Worm (Caenorhabditis elegans) whole organism, L3 larva: Measurements from ENCODE around the gene ech-4.

Experiments
- R02D3.7 ChIP-seq: fragments of 150-350 bp; optimal IDR thresholded peaks from 2 replicates; lab custom pipeline; 2014; ENCODE audit warnings: missing biosample characterization, missing genetic modification characterization
- ZK546.5 ChIP-seq: sonication (generic microtip); optimal IDR thresholded peaks from 2 replicates; lab custom pipeline; 2017; ENCODE audit warnings: missing biosample characterization, missing genetic modification characterization
- aly-2 ChIP-seq: fragments of 150-350 bp; optimal IDR thresholded peaks from 2 replicates; lab custom pipeline; 2014; ENCODE audit warnings: missing biosample characterization, missing genetic modification characterization
- ama-1 ChIP-seq: fragments of 150-350 bp; optimal IDR thresholded peaks from 2 replicates; lab custom pipeline; 2018
- ceh-16 ChIP-seq: sonication (generic microtip); optimal IDR thresholded peaks from 2 replicates; lab custom pipeline; 2017; ENCODE audit warnings: missing biosample characterization, missing genetic modification characterization
- ceh-82 ChIP-seq: fragments of 150-350 bp; optimal IDR thresholded peaks from 2 replicates; lab custom pipeline; 2014; ENCODE audit warnings: missing biosample characterization, missing genetic modification characterization
- ceh-9 ChIP-seq: sonication (generic microtip); optimal IDR thresholded peaks from 2 replicates; lab custom pipeline; 2018; ENCODE audit warnings: missing biosample characterization, missing genetic modification characterization
- daf-12 ChIP-seq: fragments of 150-350 bp; optimal IDR thresholded peaks from 2 replicates; lab custom pipeline; 2014; ENCODE audit warnings: missing biosample characterization, missing genetic modification reagents, missing genetic modification characterization
- egl-27 ChIP-seq: sonication (generic microtip); optimal IDR thresholded peaks from 4 replicates; lab custom pipeline; 2017; ENCODE audit warnings: missing biosample characterization, missing genetic modification reagents, missing genetic modification characterization
- elt-1 ChIP-seq: fragments of 150-350 bp; optimal IDR thresholded peaks from 2 replicates; lab custom pipeline; 2014; ENCODE audit warnings: missing biosample characterization, missing genetic modification characterization
- elt-2 ChIP-seq: sonication (generic microtip); optimal IDR thresholded peaks from 2 replicates; lab custom pipeline; 2016; ENCODE audit warnings: missing genetic modification reagents, mild to moderate bottlenecking, missing genetic modification characterization, missing compliant biosample characterization
- eor-1 ChIP-seq, 2 experiments: fragments of 150-350 bp; optimal IDR thresholded peaks; 2 replicates each; lab custom pipeline; 2014 to 2018; ENCODE audit warnings: missing biosample characterization in 2 of 2, missing genetic modification characterization in 2 of 2
- fkh-10 ChIP-seq: sonication (generic microtip); optimal IDR thresholded peaks from 2 replicates; lab custom pipeline; 2017; ENCODE audit warnings: missing biosample characterization, missing genetic modification reagents, missing genetic modification characterization
- fkh-2 ChIP-seq: fragments of 150-350 bp; optimal IDR thresholded peaks from 2 replicates; lab custom pipeline; 2014; ENCODE audit warnings: missing biosample characterization, missing genetic modification reagents, missing genetic modification characterization
- fos-1 ChIP-seq: fragments of 150-350 bp; optimal IDR thresholded peaks from 2 replicates; lab custom pipeline; 2014; ENCODE audit warnings: missing biosample characterization, missing genetic modification characterization
- hmg-11 ChIP-seq: sonication (generic microtip); optimal IDR thresholded peaks from 2 replicates; lab custom pipeline; 2016; ENCODE audit warnings: missing genetic modification characterization, missing compliant biosample characterization
- jun-1 ChIP-seq: fragments of 150-350 bp; optimal IDR thresholded peaks from 2 replicates; lab custom pipeline; 2014; ENCODE audit warnings: missing biosample characterization, missing genetic modification reagents, missing genetic modification characterization
- lin-15B ChIP-seq: fragments of 150-350 bp; optimal IDR thresholded peaks from 2 replicates; lab custom pipeline; 2014; ENCODE audit warnings: missing biosample characterization, missing genetic modification characterization
- lsy-12 ChIP-seq: sonication (generic microtip); optimal IDR thresholded peaks from 2 replicates; lab custom pipeline; 2016; ENCODE audit warnings: mild to moderate bottlenecking, missing genetic modification characterization, missing compliant biosample characterization
- mdl-1 ChIP-seq: fragments of 150-350 bp; optimal IDR thresholded peaks from 2 replicates; lab custom pipeline; 2014; ENCODE audit warnings: missing biosample characterization, missing genetic modification characterization
- mml-1 ChIP-seq: fragments of 150-350 bp; sonication (generic microtip); optimal IDR thresholded peaks from 3 replicates; lab custom pipeline; 2014; ENCODE audit warnings: missing biosample characterization, missing genetic modification characterization
- nhr-11 ChIP-seq: fragments of 150-350 bp; optimal IDR thresholded peaks from 2 replicates; lab custom pipeline; 2014; ENCODE audit warnings: missing biosample characterization, missing genetic modification characterization
- nhr-12 ChIP-seq: fragments of 150-350 bp; optimal IDR thresholded peaks from 2 replicates; lab custom pipeline; 2014; ENCODE audit warnings: missing biosample characterization, missing genetic modification characterization
- nhr-25 ChIP-seq: sonication (generic microtip); optimal IDR thresholded peaks from 2 replicates; lab custom pipeline; 2017; ENCODE audit warnings: missing biosample characterization, missing genetic modification characterization
- nhr-28 ChIP-seq: fragments of 150-350 bp; optimal IDR thresholded peaks from 2 replicates; lab custom pipeline; 2014; ENCODE audit warnings: missing biosample characterization, missing genetic modification characterization
- nhr-43 ChIP-seq: sonication (generic microtip); optimal IDR thresholded peaks from 2 replicates; lab custom pipeline; 2016; ENCODE audit warnings: mild to moderate bottlenecking, missing genetic modification characterization, missing compliant biosample characterization; ENCODE audit not compliant: poor library complexity, severe bottlenecking
- nhr-67 ChIP-seq: fragments of 150-350 bp; optimal IDR thresholded peaks from 2 replicates; lab custom pipeline; 2014; ENCODE audit warnings: missing biosample characterization, missing genetic modification characterization
- nhr-76 ChIP-seq: fragments of 150-350 bp; sonication (generic microtip); optimal IDR thresholded peaks from 5 replicates; lab custom pipeline; 2014; ENCODE audit warnings: missing biosample characterization, missing genetic modification characterization
- nhr-77 ChIP-seq: fragments of 150-350 bp; optimal IDR thresholded peaks from 2 replicates; lab custom pipeline; 2014; ENCODE audit warnings: missing biosample characterization, missing genetic modification characterization
- pha-4 ChIP-seq: fragments of 150-350 bp; optimal IDR thresholded peaks from 2 replicates; lab custom pipeline; 2014; ENCODE audit warnings: missing biosample characterization, missing genetic modification reagents, missing genetic modification characterization
- pqm-1 ChIP-seq: fragments of 150-350 bp; optimal IDR thresholded peaks from 2 replicates; lab custom pipeline; 2017; ENCODE audit warnings: missing biosample characterization, missing genetic modification characterization, inconsistent platforms
- sea-2 ChIP-seq: fragments of 150-350 bp; sonication (generic microtip); optimal IDR thresholded peaks from 4 replicates; lab custom pipeline; 2014; ENCODE audit warnings: missing biosample characterization, missing genetic modification reagents, missing genetic modification characterization
- skn-1 ChIP-seq: fragments of 150-350 bp; optimal IDR thresholded peaks from 2 replicates; lab custom pipeline; 2014; ENCODE audit warnings: missing biosample characterization, missing genetic modification characterization
- snpc-4 ChIP-seq: fragments of 150-350 bp; optimal IDR thresholded peaks from 2 replicates; lab custom pipeline; 2014; ENCODE audit warnings: missing biosample characterization, missing genetic modification characterization
- tbx-2 ChIP-seq: sonication (generic microtip); optimal IDR thresholded peaks from 2 replicates; lab custom pipeline; 2016; ENCODE audit warnings: mild to moderate bottlenecking, missing genetic modification characterization, missing compliant biosample characterization
- unc-39 ChIP-seq: sonication (generic microtip); optimal IDR thresholded peaks from 4 replicates; lab custom pipeline; 2017; ENCODE audit warnings: missing biosample characterization, missing genetic modification characterization
- unc-62 ChIP-seq: fragments of 150-350 bp; sonication (generic microtip); optimal IDR thresholded peaks from 4 replicates; lab custom pipeline; 2014; ENCODE audit warnings: missing biosample characterization, missing genetic modification reagents, missing genetic modification characterization
- ztf-11 ChIP-seq: fragments of 150-350 bp; optimal IDR thresholded peaks from 2 replicates; lab custom pipeline; 2014; ENCODE audit warnings: missing biosample characterization, missing genetic modification characterization

Gene ech-4

ce11 chrII:10840067-10840466, 19.2 kb downstream of the ech-4 start (continued):
- TF ChIP-seq nhr-28 (tag; lab: Kevin White, UChicago) (no peak), fkh-2 (tag; lab: Kevin White, UChicago) (no peak), nhr-77 (tag; lab: Kevin White, UChicago) (peak; percentile 77), egl-27 (tag; lab: Kevin White, UChicago) (no peak), hmg-11 (peak; percentile 90), tbx-2 (peak; percentile 62)
- TF ChIP-seq, all 47 proteins: peak for 24

- TF ChIP-seq unc-62 (GFP tag; lab: Kevin White, UChicago) (no peak), eor-1 (tag; optimal IDR thresholded peaks at IDR 0.05; lab: Kevin White, UChicago) (no peak), nhr-28 (tag; lab: Kevin White, UChicago) (no peak), ceh-82 (no peak), ZK546.5 (no peak), fkh-2 (tag; lab: Kevin White, UChicago) (no peak), pha-4 (tag; lab: Kevin White, UChicago) (no peak), lsy-12 (tag; lab: Kevin White, UChicago) (no peak), ama-1 (lab: Kevin White, UChicago) (no peak), mdl-1 (tag; lab: Kevin White, UChicago) (no peak), nhr-11 (tag; lab: Kevin White, UChicago) (no peak), nhr-43 (tag; lab: Kevin White, UChicago) (no peak), nhr-25 (tag; lab: Kevin White, UChicago) (no peak), skn-1 (tag; lab: Kevin White, UChicago) (no peak), daf-12 (tag; lab: Kevin White, UChicago) (no peak), lin-15B (tag; lab: Kevin White, UChicago) (no peak), fkh-10 (no peak), nhr-76 (tag; lab: Kevin White, UChicago) (no peak)
These were observed 22.7 kb downstream of the ech-4 start, which contains the start of gene M106.8 for ce11 chrII:10843527-10843926. TSS of gene M106.8 (minus strand) at chrII:10843627.

ce11 chrII:10847057-10847456, 26.2 kb downstream of the ech-4 start:
- TF ChIP-seq ceh-16 (tag; lab: Kevin White, UChicago) (no peak), elt-1 (tag; lab: Kevin White, UChicago) (no peak), nhr-12 (no peak), egl-27 (tag; lab: Kevin White, UChicago) (no peak), ZK546.5 (no peak), tbx-2 (no peak), mml-1 (no peak), nhr-25 (tag; lab: Kevin White, UChicago) (no peak), nhr-67 (no peak), unc-39 (no peak), nhr-77 (tag; lab: Kevin White, UChicago) (no peak), ztf-11 (tag; lab: Kevin White, UChicago) (no peak), R02D3.7 (no peak), lsy-12 (tag; lab: Kevin White, UChicago) (no peak), sea-2 (GFP tag; lab: Kevin White, UChicago) (no peak), jun-1 (no peak), aly-2 (tag; lab: Kevin White, UChicago) (no peak)

- TF ChIP-seq pqm-1 (tag; lab: Kevin White, UChicago) (no peak), snpc-4 (tag; lab: Kevin White, UChicago) (no peak), skn-1 (tag; lab: Kevin White, UChicago) (no peak), daf-12 (tag; lab: Kevin White, UChicago) (no peak), lsy-12 (tag; lab: Kevin White, UChicago) (no peak), sea-2 (GFP tag; lab: Kevin White, UChicago) (no peak), nhr-12 (no peak), fos-1 (no peak), ceh-16 (tag; lab: Kevin White, UChicago) (no peak), ceh-9 (tag; lab: Kevin White, UChicago) (no peak), ztf-11 (tag; lab: Kevin White, UChicago) (no peak), lin-15B (tag; lab: Kevin White, UChicago) (no peak), elt-2 (tag; lab: Kevin White, UChicago) (no peak), pha-4 (tag; lab: Kevin White, UChicago) (no peak)
- TF ChIP-seq, all 47 proteins: peak for 0
These were observed 29.1 kb downstream of the ech-4 start, which contains the start of gene M106.2 for ce11 chrII:10849903-10850302. TSS of gene M106.2 (minus strand) at chrII:10850003.
